Fruit fly (Drosophila melanogaster) whole organism: ENCODE measurements around the gene CG5776.

Experiments
- CG8478 ChIP-seq: fragments of >200 bp; optimal IDR thresholded peaks from 2 replicates; lab custom pipeline; 2018; ENCODE audit warnings: inconsistent platforms
- Dll ChIP-seq: fragments of >200 bp; optimal IDR thresholded peaks from 2 replicates; lab custom pipeline; 2017
- EcR ChIP-seq, 2 experiments: fragments of >200 bp; optimal IDR thresholded peaks; 2 replicates each; lab custom pipeline; 2017; ENCODE audit warnings: missing biosample characterization in 2 of 2, missing genetic modification characterization in 2 of 2, missing genetic modification reagents in 2 of 2
- pan ChIP-seq: fragments of >200 bp; optimal IDR thresholded peaks from 2 replicates; lab custom pipeline; 2017
- psq ChIP-seq: fragments of >200 bp; optimal IDR thresholded peaks from 2 replicates; lab custom pipeline; 2017
- usp ChIP-seq: fragments of >200 bp; optimal IDR thresholded peaks from 2 replicates; lab custom pipeline; 2017; ENCODE audit warnings: missing biosample characterization, missing genetic modification characterization, mixed read lengths

The CG5776 gene

dm6 chr2L:12701498-12701897 lies 2.8 kb downstream of the CG5776 start:
- TF ChIP-seq usp (GFP tag; lab: Kevin White, UChicago) = no peak
- no peak for TF ChIP-seq pan
- no peak for TF ChIP-seq EcR (GFP tag; optimal IDR thresholded peaks at IDR 0.05; lab: Kevin White, UChicago)
- TF ChIP-seq psq = no peak

DNA sequence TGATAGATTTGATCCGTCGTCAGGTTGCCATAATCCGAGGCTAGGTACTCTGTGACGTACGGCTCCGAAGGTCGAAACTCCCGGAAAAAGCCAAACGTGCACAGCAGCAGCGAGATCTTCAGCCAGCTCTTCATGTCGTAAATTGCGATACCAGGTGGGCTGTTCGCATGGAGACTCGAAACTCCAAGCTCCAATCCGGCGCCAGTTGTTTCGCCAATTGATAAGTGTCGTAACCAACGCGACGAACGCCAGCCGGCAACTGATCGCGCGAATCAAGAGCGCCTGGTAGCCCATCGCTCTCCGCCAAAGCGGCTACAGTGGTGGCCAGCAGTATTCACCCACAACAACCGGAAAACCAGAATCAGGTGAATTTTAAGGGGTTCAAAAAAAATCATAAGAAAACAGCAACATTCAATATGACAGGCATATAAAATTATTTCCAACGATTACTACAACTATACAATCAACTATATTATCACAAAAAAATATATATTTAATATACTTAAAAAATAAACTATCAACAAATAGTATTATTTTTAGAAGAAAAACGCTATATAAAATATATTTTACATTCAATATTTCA lies 3.8 kb downstream of the CG5776 start, which contains the start of gene CG17036:
Gene CG17036, minus strand, starts transcription at position 366 of the 583 bp plus-strand sequence.
- TF ChIP-seq Dll (no peak), CG8478 (no peak), EcR (GFP tag; optimal IDR thresholded peaks at IDR 0.05; lab: Kevin White, UChicago) (no peak), pan (no peak), usp (GFP tag; lab: Kevin White, UChicago) (no peak), psq (no peak)

dm6 chr2L:12697223-12697622 lies 7.0 kb downstream of the CG5776 start, which contains the start of gene CG5781:
TSS of gene CG5781 (minus strand) at chr2L:12697323.
- TF ChIP-seq psq = no peak
- TF ChIP-seq EcR (GFP tag; optimal IDR thresholded peaks at IDR 0.05; lab: Kevin White, UChicago) = no peak
- no peak for TF ChIP-seq pan
- no peak for TF ChIP-seq CG8478
- TF ChIP-seq Dll = no peak
- no peak for TF ChIP-seq usp (GFP tag; lab: Kevin White, UChicago)

DNA sequence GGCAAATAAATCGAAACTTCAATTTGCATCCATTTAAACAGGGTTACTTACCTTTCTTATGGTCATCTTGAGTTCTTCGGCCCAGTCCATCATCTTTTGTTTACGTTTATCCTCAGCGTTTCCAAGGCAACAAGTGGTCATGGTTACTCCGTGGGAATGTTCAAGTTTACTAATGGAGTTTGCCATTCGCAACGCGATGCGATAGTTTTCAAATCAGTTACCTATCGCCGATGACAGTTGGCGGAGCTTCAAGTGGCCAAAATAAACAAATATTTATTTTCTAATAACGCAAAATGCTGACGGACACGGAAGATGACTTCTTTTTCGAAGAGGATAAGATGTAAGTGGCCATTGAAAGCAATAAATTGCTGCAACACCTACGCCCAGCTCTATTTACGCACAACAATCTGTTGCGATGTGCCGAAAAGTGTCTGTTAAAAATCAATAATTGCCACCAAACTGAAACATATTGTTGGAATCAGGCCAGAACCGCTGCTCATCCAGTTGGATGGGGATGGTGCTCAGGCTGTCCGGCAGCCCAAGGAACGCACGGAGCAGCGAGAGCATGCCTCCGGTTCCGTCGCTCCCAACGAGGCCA lies 9.3 kb downstream of the CG5776 start, which contains the start of the genes IFT43 and PICK1:
Gene IFT43, minus strand, starts transcription at position 166 of the 598 bp plus-strand sequence.
Gene PICK1, plus strand, starts transcription at position 211 of the 598 bp plus-strand sequence.
- TF ChIP-seq EcR (GFP tag; optimal IDR thresholded peaks at IDR 0.05; lab: Kevin White, UChicago) = no peak
- TF ChIP-seq pan = no peak
- no peak for TF ChIP-seq Dll
- TF ChIP-seq CG8478 = no peak

DNA sequence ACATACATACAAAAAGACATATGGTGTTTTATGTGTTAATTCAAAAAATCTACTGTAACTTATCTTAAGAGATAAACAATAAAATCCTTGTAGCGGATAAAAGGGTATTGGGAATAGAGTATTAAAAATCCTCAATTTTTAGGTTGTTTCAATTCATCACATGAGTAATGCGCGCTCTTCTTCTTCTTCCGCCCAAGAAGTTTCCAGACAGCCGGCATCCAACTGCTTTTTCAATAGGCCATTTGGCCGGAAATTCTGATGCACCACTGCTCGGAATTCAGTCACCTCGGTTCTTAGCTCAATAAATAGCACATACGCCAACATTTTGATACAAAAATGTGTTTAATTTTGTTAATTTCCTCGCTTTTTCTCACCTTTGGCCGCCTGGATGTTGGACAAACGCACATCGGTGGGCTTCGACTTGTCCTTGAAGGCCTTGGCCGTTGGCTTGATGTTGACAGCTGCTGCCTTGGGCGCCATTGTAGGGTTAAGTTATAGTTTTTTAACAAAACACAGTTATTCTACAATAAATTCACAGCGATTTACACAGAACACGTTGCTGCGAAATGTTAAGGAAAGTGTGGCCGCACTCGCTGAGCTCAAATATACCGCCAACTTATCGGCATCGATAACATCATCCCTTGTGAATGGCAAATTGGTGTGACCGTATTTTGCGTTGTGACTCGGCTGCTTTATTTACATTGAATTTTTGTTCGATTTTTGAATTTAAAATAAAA lies 11.7 kb downstream of the CG5776 start, which contains the start of the genes CCT4 and CG6153:
Gene CCT4, minus strand, starts transcription at position 592 of the 737 bp plus-strand sequence.
Gene CG6153, plus strand, starts transcription at position 651 of the 737 bp plus-strand sequence.
- TF ChIP-seq psq (no peak), CG8478 (no peak), usp (GFP tag; lab: Kevin White, UChicago) (no peak), Dll (no peak), pan (no peak), EcR (GFP tag; optimal IDR thresholded peaks at IDR 0.05; lab: Kevin White, UChicago) (no peak)

DNA sequence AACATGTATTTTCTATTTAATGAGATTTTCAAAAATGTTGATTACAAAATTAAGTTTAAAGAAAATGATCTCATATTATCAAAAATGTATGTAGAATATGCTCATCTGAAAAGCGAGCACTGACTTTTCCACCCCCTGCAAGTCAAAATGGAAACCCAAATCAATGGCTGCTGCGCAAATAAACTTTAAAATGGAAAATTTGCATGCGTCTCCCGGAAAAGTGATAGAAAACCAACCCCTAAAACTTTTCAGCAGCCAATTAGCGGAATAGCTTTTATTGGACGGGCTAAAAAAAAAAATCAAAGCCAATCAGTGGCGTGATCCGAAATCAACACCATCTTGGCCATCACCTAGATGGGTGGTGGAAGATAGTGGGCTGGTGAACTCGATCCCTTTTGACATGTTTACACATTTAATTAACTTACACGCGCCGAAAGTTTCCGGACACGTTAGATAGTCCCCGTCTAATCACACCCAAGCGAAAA lies 14.9 kb downstream of the CG5776 start:
- TF ChIP-seq pan (no peak), CG8478 (no peak), Dll (no peak), usp (GFP tag; lab: Kevin White, UChicago) (no peak), psq (no peak), EcR (GFP tag; optimal IDR thresholded peaks at IDR 0.05; lab: Kevin White, UChicago) (no peak)

dm6 chr2L:12686811-12687210 lies 17.4 kb downstream of the CG5776 start:
- no peak for TF ChIP-seq EcR (GFP tag; optimal IDR thresholded peaks at IDR 0.05; lab: Kevin White, UChicago)

DNA sequence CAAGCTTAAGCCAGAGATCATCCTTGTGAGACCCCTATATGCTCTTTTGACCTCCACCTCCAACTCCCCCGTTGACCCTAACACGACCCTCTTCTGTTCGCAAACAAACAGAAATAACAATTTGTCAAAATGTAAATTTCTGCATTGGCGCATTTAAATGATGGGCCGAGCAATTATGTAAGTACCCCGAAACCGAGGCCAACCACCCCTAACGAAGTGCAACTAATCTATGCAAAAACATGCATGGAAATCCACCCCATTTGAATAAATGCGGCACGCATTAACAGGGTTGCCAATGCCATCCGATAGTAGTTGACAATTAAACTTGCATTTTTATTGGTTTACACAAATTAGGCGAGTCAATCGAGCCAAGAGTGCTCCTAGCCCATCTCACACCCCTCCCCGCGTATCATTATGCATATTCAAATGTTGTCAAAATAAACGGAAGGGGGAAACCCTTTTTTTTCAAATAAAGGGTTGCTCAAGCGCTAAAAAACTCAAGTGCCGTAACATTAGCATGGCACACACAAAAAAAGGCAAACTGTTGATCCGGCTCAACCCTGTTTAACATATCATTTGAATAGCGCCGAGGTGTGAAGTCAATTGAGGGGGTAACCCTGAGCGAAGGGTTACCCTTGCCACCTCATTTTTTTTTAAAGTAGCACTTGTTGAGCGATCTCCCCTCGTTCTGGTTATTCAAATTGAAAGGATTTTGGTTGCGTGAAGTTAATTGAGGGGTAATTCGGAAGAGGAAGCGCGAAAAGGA lies 22.5 kb downstream of the CG5776 start:
- TF ChIP-seq pan (no peak), Dll (no peak), psq (no peak), CG8478 (no peak), usp (GFP tag; lab: Kevin White, UChicago) (no peak), EcR (GFP tag; optimal IDR thresholded peaks at IDR 0.05; lab: Kevin White, UChicago) (no peak)

DNA sequence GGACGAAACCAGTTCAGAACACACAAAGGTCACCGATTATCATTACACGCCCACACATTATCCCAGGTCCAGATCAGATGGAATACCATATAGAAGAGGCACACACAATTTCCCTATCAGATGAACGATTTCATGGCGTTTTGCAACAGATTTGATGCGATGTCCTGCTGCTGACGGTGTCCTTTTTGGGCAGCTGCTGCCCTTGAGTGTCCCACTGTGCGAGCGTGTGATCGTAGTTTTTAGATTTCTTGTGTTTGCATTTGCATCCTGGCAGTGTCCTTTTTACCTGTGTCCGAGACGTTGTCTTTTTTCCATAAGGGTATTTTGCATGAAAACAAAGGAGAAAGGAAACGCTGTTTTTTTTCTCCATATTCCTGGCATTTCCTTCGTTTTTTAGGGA lies 24.9 kb downstream of the CG5776 start:
- no peak for TF ChIP-seq psq
- TF ChIP-seq EcR (GFP tag; optimal IDR thresholded peaks at IDR 0.05; lab: Kevin White, UChicago) = no peak
- TF ChIP-seq pan = no peak
- no peak for TF ChIP-seq Dll
- TF ChIP-seq usp (GFP tag; lab: Kevin White, UChicago) = no peak
- TF ChIP-seq CG8478 = no peak

DNA sequence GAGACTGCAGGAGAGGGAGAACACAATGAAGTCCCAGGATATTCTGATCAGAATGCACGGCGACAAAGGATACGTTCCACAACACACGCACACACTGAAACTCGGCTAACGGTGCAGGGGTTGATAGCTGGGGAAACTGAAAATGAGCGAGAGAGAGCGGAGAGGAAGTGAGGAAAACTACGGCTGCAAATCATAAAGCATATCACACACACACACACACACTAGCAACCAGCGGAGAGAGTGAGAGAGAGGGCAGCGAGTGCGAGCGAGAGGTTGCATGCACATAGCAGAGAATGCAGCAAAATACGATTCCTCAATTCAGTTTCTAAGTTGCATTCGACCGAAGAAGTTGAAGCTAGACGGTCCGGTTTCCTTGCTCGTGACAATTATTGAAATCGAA lies 26.0 kb downstream of the CG5776 start:
- TF ChIP-seq EcR (GFP tag; optimal IDR thresholded peaks at IDR 0.05; lab: Kevin White, UChicago) (no peak), pan (no peak), usp (GFP tag; lab: Kevin White, UChicago) (no peak), CG8478 (no peak), Dll (no peak), psq (no peak)

dm6 chr2L:12674365-12674764 lies 29.9 kb downstream of the CG5776 start:
- TF ChIP-seq Dll (no peak), pan (no peak), psq (no peak)

dm6 chr2L:12672296-12672695 lies 32.0 kb downstream of the CG5776 start:
- TF ChIP-seq Dll (no peak), psq (no peak)

DNA sequence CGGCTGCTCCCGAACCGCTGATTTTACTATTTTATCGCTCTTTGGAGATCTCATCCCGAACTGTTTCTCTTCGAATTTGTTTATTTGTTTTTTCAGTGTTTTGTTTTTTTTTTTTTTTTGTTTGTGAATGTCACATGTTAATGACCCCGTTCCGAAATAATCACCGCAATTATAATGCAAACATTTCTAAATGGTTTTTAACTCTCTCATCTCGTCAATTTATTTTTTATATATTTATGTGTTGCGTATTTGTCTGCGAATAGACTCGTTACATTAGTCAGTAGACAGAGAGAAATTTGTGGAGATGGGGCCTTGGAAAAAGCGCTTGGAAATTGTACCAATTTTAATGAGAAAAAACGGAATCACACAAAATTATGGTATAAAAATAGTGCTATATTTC lies 34.6 kb downstream of the CG5776 start, which contains the start of gene Nepl7:
Gene Nepl7, minus strand, starts transcription at position 101 of the 400 bp plus-strand sequence.
- TF ChIP-seq EcR (GFP tag; optimal IDR thresholded peaks at IDR 0.05; lab: Kevin White, UChicago) (no peak), CG8478 (no peak), usp (GFP tag; lab: Kevin White, UChicago) (no peak), pan (no peak), Dll (no peak), psq (no peak)
